Worm (Caenorhabditis elegans): ENCODE data around the gene hif-1.

- TF ChIP-seq ref-1 (GFP tag; conservative IDR thresholded peaks at IDR 0.05) = no peak
- TF ChIP-seq klf-2 (GFP tag; conservative IDR thresholded peaks at IDR 0.05) = no peak
- TF ChIP-seq T22C8.4 (GFP tag; IDR thresholded peaks at IDR 0.05) = no peak
- no peak for TF ChIP-seq flt-1 (GFP tag; IDR thresholded peaks at IDR 0.05)
- TF ChIP-seq ztf-23 (GFP tag; IDR thresholded peaks at IDR 0.05) = no peak
Measured at ce11 chrV:20761758-20762157, 18.4 kb upstream of the hif-1 start.

Measured in whole organism, midembryonic.